Fruit fly (Drosophila melanogaster): ENCODE results near the gene CtIP.

Gene CtIP

dm6 chr3L:20464677-20465076 is 28.6 kb downstream of the CtIP start, which contains the start of gene atk:
Gene atk (minus strand): TSS chr3L:20464862.
- no peak for TF ChIP-seq Dip3 (GFP tag; optimal IDR thresholded peaks at IDR 0.05)
- no peak for TF ChIP-seq sens (GFP tag)
- 0 out of 2 replicates have a peak, but pooled peaks have one; percentile 1 for TF ChIP-seq CG32532 (GFP tag; IDR thresholded peaks at IDR 0.05)
- no peak for TF ChIP-seq grn (GFP tag; optimal IDR thresholded peaks at IDR 0.05)
- peak; percentile 65 for TF ChIP-seq CTCF (GFP tag; optimal IDR thresholded peaks at IDR 0.05)

- TF ChIP-seq sc (optimal IDR thresholded peaks at IDR 0.05): no peak
- no peak for TF ChIP-seq sc (GFP tag; optimal IDR thresholded peaks at IDR 0.05)
- no peak for TF ChIP-seq Dip3 (GFP tag; optimal IDR thresholded peaks at IDR 0.05)
These were observed 29.9 kb downstream of the CtIP start, which contains the start of gene CG42764 for dm6 chr3L:20465941-20466340. Gene CG42764 (minus strand): TSS chr3L:20466041.

- no peak for TF ChIP-seq CG9932 (GFP tag; IDR thresholded peaks at IDR 0.05)
- peak; percentile 74 for TF ChIP-seq CG12769 (tag; optimal IDR thresholded peaks at IDR 0.05)
- TF ChIP-seq sima (GFP tag; optimal IDR thresholded peaks at IDR 0.05): no peak
- no peak for TF ChIP-seq Atf6 (GFP tag; IDR thresholded peaks at IDR 0.05)
- TF ChIP-seq Deaf1 (tag; optimal IDR thresholded peaks at IDR 0.05): peak; percentile 57
- no peak for TF ChIP-seq sens (GFP tag)
- TF ChIP-seq Nf-YA (GFP tag; IDR thresholded peaks at IDR 0.05): no peak
- TF ChIP-seq Fer1 (GFP tag; optimal IDR thresholded peaks at IDR 0.05): no peak
- no peak for TF ChIP-seq tap (tag; optimal IDR thresholded peaks at IDR 0.05)
- no peak for TF ChIP-seq CG11247 (GFP tag; IDR thresholded peaks at IDR 0.05)
- TF ChIP-seq CG31365 (tag; optimal IDR thresholded peaks at IDR 0.05): no peak
- peak in 1 of 2 experiments; percentile 32 for TF ChIP-seq Pdp1 (GFP tag; optimal IDR thresholded peaks at IDR 0.05)
- TF ChIP-seq fru (optimal IDR thresholded peaks at IDR 0.05): no peak
- no peak for TF ChIP-seq maf-S (GFP tag; optimal IDR thresholded peaks at IDR 0.05)
- no peak for TF ChIP-seq slou (GFP tag; optimal IDR thresholded peaks at IDR 0.05)
- no peak for TF ChIP-seq p53 (GFP tag; optimal IDR thresholded peaks at IDR 0.05)
- no peak for TF ChIP-seq CG8359 (GFP tag; optimal IDR thresholded peaks at IDR 0.05; ENCODE audit: borderline replicate concordance)
- TF ChIP-seq tin (GFP tag; optimal IDR thresholded peaks at IDR 0.05): no peak
- TF ChIP-seq lbe (GFP tag; optimal IDR thresholded peaks at IDR 0.05): no peak
- TF ChIP-seq CG15696 (tag; optimal IDR thresholded peaks at IDR 0.05): no peak
- no peak for TF ChIP-seq zfh2 (GFP tag; optimal IDR thresholded peaks at IDR 0.05)
- TF ChIP-seq CG10274 (GFP tag; optimal IDR thresholded peaks at IDR 0.05): no peak
- TF ChIP-seq HHEX (GFP tag; optimal IDR thresholded peaks at IDR 0.05): no peak
- TF ChIP-seq CG10654 (GFP tag; optimal IDR thresholded peaks at IDR 0.05): no peak
- peak; percentile 39 for TF ChIP-seq CG10543 (GFP tag; optimal IDR thresholded peaks at IDR 0.05)
- no peak for TF ChIP-seq Myb (GFP tag; optimal IDR thresholded peaks at IDR 0.05)
- TF ChIP-seq run (tag; optimal IDR thresholded peaks at IDR 0.05): no peak
- no peak for TF ChIP-seq CG14050 (GFP tag; IDR thresholded peaks at IDR 0.05)
- no peak for TF ChIP-seq tll (GFP tag; optimal IDR thresholded peaks at IDR 0.05)
- no peak for TF ChIP-seq tgo (GFP tag; IDR thresholded peaks at IDR 0.05)
- TF ChIP-seq ap (GFP tag; IDR thresholded peaks at IDR 0.05): no peak
- TF ChIP-seq slp2 (GFP tag; optimal IDR thresholded peaks at IDR 0.05): no peak
These were observed 30.5 kb downstream of the CtIP start, which contains the start of gene Tdh for dm6 chr3L:20466599-20466998. Gene Tdh (plus strand): TSS chr3L:20466944.

dm6 chr3L:20467433-20467832 is 31.4 kb downstream of the CtIP start:
- no peak for TF ChIP-seq ERR (GFP tag; optimal IDR thresholded peaks at IDR 0.05)
- TF ChIP-seq bsh (GFP tag; optimal IDR thresholded peaks at IDR 0.05): no peak
- no peak for TF ChIP-seq Trl (optimal IDR thresholded peaks at IDR 0.05)
- TF ChIP-seq Trl (GFP tag; optimal IDR thresholded peaks at IDR 0.05): no peak
- TF ChIP-seq CG15601 (tag; optimal IDR thresholded peaks at IDR 0.05): peak; percentile 72
- TF ChIP-seq ranshi (GFP tag; IDR thresholded peaks at IDR 0.05): no peak
- no peak for TF ChIP-seq eyg (GFP tag; optimal IDR thresholded peaks at IDR 0.05)
- TF ChIP-seq CG14667 (GFP tag; IDR thresholded peaks at IDR 0.05): no peak
- TF ChIP-seq CG34422 (GFP tag; IDR thresholded peaks at IDR 0.05): no peak
- no peak for TF ChIP-seq wek (GFP tag; optimal IDR thresholded peaks at IDR 0.05)
- 0 out of 3 replicates have a peak, but pooled peaks have one; percentile 53 for TF ChIP-seq CG2199 (GFP tag; IDR thresholded peaks at IDR 0.05)
- no peak for TF ChIP-seq Dad (GFP tag; optimal IDR thresholded peaks at IDR 0.05)
- no peak for TF ChIP-seq tap (tag; optimal IDR thresholded peaks at IDR 0.05)
- no peak for TF ChIP-seq kay (GFP tag; optimal IDR thresholded peaks at IDR 0.05)
- no peak for TF ChIP-seq Adf1 (GFP tag; IDR thresholded peaks at IDR 0.05)
